Fruit fly (Drosophila melanogaster) whole organism, embryonic: Measurements from ENCODE around the gene betaTub65B.

ENCODE experiments used
- CG11093 ChIP-seq: fragments of 200-800 bp; sonication (Bioruptor generic); IDR thresholded peaks from 3 replicates; pipeline ENCODE4 v1.3.6; 2022; ENCODE audit warnings: missing biosample characterization, missing genetic modification characterization
- CG13296 ChIP-seq: fragments of 200-800 bp; sonication (Bioruptor generic); optimal IDR thresholded peaks from 3 replicates; lab custom pipeline; 2018; ENCODE audit warnings: missing biosample characterization, mild to moderate bottlenecking, missing genetic modification characterization
- CG14014 ChIP-seq: fragments of 200-800 bp; sonication (Bioruptor generic); IDR thresholded peaks from 2 replicates; pipeline ENCODE4 v1.3.6; 2022; ENCODE audit warnings: missing biosample characterization, missing genetic modification characterization
- CG15601 ChIP-seq: fragments of 200-800 bp; sonication (Bioruptor generic); optimal IDR thresholded peaks from 3 replicates; lab custom pipeline; 2019; ENCODE audit warnings: missing biosample characterization, mild to moderate bottlenecking, missing genetic modification characterization, moderate library complexity
- CG1602 ChIP-seq: fragments of 200-800 bp; sonication (Bioruptor generic); optimal IDR thresholded peaks from 3 replicates; lab custom pipeline; 2016; ENCODE audit warnings: missing biosample characterization, missing genetic modification characterization
- CG1647 ChIP-seq: fragments of 200-800 bp; sonication (Bioruptor generic); optimal IDR thresholded peaks from 3 replicates; lab custom pipeline; 2016; ENCODE audit warnings: missing biosample characterization, missing genetic modification characterization
- CG18011 ChIP-seq: fragments of 200-800 bp; sonication (Bioruptor generic); optimal IDR thresholded peaks from 2 replicates; lab custom pipeline; 2017; ENCODE audit warnings: missing biosample characterization, missing genetic modification characterization, mild to moderate bottlenecking, moderate library complexity, missing genotype
- CG2129 ChIP-seq: fragments of 200-800 bp; sonication (Bioruptor generic); IDR thresholded peaks from 2 replicates; pipeline ENCODE4 v1.3.6; 2022; ENCODE audit warnings: missing biosample characterization, missing genetic modification characterization; ENCODE audit not compliant: partially characterized antibody
- CG2875 ChIP-seq: fragments of 200-800 bp; sonication (Bioruptor generic); optimal IDR thresholded peaks from 2 replicates; lab custom pipeline; 2017; ENCODE audit warnings: missing biosample characterization, mild to moderate bottlenecking, missing genetic modification characterization, missing genetic modification reagents
- CG31441 ChIP-seq: fragments of 200-800 bp; sonication (Bioruptor generic); IDR thresholded peaks from 2 replicates; pipeline ENCODE4 v1.3.6; 2022; ENCODE audit warnings: missing biosample characterization, missing genetic modification characterization
- CG3163 ChIP-seq: fragments of 200-800 bp; sonication (Bioruptor generic); optimal IDR thresholded peaks from 3 replicates; lab custom pipeline; 2016; ENCODE audit warnings: missing biosample characterization, missing genetic modification characterization
- CG6654 ChIP-seq: fragments of 200-800 bp; sonication (Bioruptor generic); optimal IDR thresholded peaks from 2 replicates; lab custom pipeline; 2017; ENCODE audit warnings: missing biosample characterization, mild to moderate bottlenecking, missing genetic modification characterization
- CG7786 ChIP-seq: fragments of 200-800 bp; sonication (Bioruptor generic); optimal IDR thresholded peaks from 2 replicates; lab custom pipeline; 2016; ENCODE audit warnings: missing biosample characterization, missing genetic modification characterization
- CG7839 ChIP-seq: fragments of 200-800 bp; sonication (Bioruptor generic); optimal IDR thresholded peaks from 3 replicates; lab custom pipeline; 2018; ENCODE audit warnings: missing biosample characterization, mild to moderate bottlenecking, missing genetic modification characterization, moderate library complexity
- CG7987 ChIP-seq: fragments of 200-800 bp; sonication (Bioruptor generic); optimal IDR thresholded peaks from 2 replicates; lab custom pipeline; 2018; ENCODE audit warnings: missing biosample characterization, mild to moderate bottlenecking, missing genetic modification characterization, moderate library complexity
- CG8944 ChIP-seq: fragments of 200-800 bp; sonication (Bioruptor generic); optimal IDR thresholded peaks from 3 replicates; lab custom pipeline; 2016; ENCODE audit warnings: missing biosample characterization, missing genetic modification characterization
- CG9437 ChIP-seq: fragments of 200-800 bp; sonication (Bioruptor generic); optimal IDR thresholded peaks from 2 replicates; lab custom pipeline; 2018; ENCODE audit warnings: missing biosample characterization, mild to moderate bottlenecking, missing genetic modification characterization
- CG9609 ChIP-seq: fragments of 200-800 bp; sonication (Bioruptor generic); optimal IDR thresholded peaks from 3 replicates; lab custom pipeline; 2016; ENCODE audit warnings: missing biosample characterization, missing genetic modification characterization
- CG9817 ChIP-seq: fragments of 200-800 bp; sonication (Bioruptor generic); optimal IDR thresholded peaks from 2 replicates; lab custom pipeline; 2018; ENCODE audit warnings: missing biosample characterization, mild to moderate bottlenecking, missing genetic modification characterization, moderate library complexity
- Dp ChIP-seq: fragments of 200-800 bp; sonication (Bioruptor generic); optimal IDR thresholded peaks from 2 replicates; lab custom pipeline; 2018; ENCODE audit warnings: missing biosample characterization, mild to moderate bottlenecking, missing genetic modification characterization, moderate library complexity
- E2f2 ChIP-seq: fragments of 200-800 bp; sonication (Bioruptor generic); IDR thresholded peaks from 2 replicates; pipeline ENCODE4 v1.3.6; 2022; ENCODE audit warnings: missing biosample characterization, missing genetic modification characterization
- Gug ChIP-seq: fragments of 200-800 bp; sonication (Bioruptor generic); IDR thresholded peaks from 4 replicates; pipeline ENCODE4 v1.3.6; 2022; ENCODE audit warnings: missing biosample characterization, missing genetic modification characterization
- HLH4C ChIP-seq: fragments of 200-800 bp; sonication (Bioruptor generic); IDR thresholded peaks from 3 replicates; pipeline ENCODE4 v1.3.6; 2022; ENCODE audit warnings: missing biosample characterization, missing genetic modification characterization; ENCODE audit not compliant: partially characterized antibody
- Mes4 ChIP-seq: fragments of 200-800 bp; sonication (Bioruptor generic); optimal IDR thresholded peaks from 2 replicates; lab custom pipeline; 2016; ENCODE audit warnings: missing biosample characterization, missing genetic modification characterization
- Oli ChIP-seq: fragments of 200-800 bp; sonication (Bioruptor generic); optimal IDR thresholded peaks from 2 replicates; lab custom pipeline; 2018; ENCODE audit warnings: missing biosample characterization, mild to moderate bottlenecking, missing genetic modification characterization, moderate library complexity
- Poxn ChIP-seq: fragments of 200-800 bp; sonication (Bioruptor generic); IDR thresholded peaks from 2 replicates; pipeline ENCODE4 v1.3.6; 2022; ENCODE audit warnings: missing biosample characterization, missing genetic modification characterization
- Side ChIP-seq: fragments of 200-800 bp; sonication (Bioruptor generic); optimal IDR thresholded peaks from 2 replicates; lab custom pipeline; 2016; ENCODE audit warnings: missing biosample characterization, missing genetic modification characterization
- Stat92E ChIP-seq, 3 experiments: fragments of >200 bp in 2 of 3; fragments of 200-800 bp in 1 of 3; sonication (Bioruptor generic) in 1 of 3; optimal IDR thresholded peaks; 2 replicates each; lab custom pipeline; 2017 to 2019; ENCODE audit warnings: missing biosample characterization in 3 of 3, missing genetic modification characterization in 3 of 3, mild to moderate bottlenecking in 1 of 3, moderate library complexity in 1 of 3
- az2 ChIP-seq: fragments of 200-800 bp; sonication (Bioruptor generic); optimal IDR thresholded peaks from 3 replicates; lab custom pipeline; 2016; ENCODE audit warnings: missing biosample characterization, missing genetic modification characterization
- bbx ChIP-seq: fragments of 200-800 bp; sonication (Bioruptor generic); IDR thresholded peaks from 2 replicates; pipeline ENCODE4 v1.3.6; 2022; ENCODE audit warnings: missing biosample characterization, missing genetic modification characterization; ENCODE audit not compliant: partially characterized antibody
- cad ChIP-seq: fragments of >200 bp; optimal IDR thresholded peaks from 2 replicates; lab custom pipeline; 2017; ENCODE audit warnings: missing biosample characterization, missing genetic modification characterization
- cas ChIP-seq: fragments of 200-800 bp; sonication (Bioruptor generic); IDR thresholded peaks from 2 replicates; pipeline ENCODE4 v1.3.6; 2022; ENCODE audit warnings: missing biosample characterization, missing genetic modification characterization
- chif ChIP-seq, 2 experiments: fragments of 200-800 bp; sonication (Bioruptor generic); optimal IDR thresholded peaks; 3 replicates each; lab custom pipeline; 2016; ENCODE audit warnings: missing biosample characterization in 2 of 2, missing genetic modification characterization in 2 of 2
- fd64A ChIP-seq: fragments of 200-800 bp; sonication (Bioruptor generic); optimal IDR thresholded peaks from 3 replicates; lab custom pipeline; 2018; ENCODE audit warnings: missing biosample characterization, mild to moderate bottlenecking, missing genetic modification characterization
- fru ChIP-seq: fragments of >200 bp; optimal IDR thresholded peaks from 2 replicates; lab custom pipeline; 2017
- gce ChIP-seq: fragments of 200-800 bp; sonication (Bioruptor generic); IDR thresholded peaks from 3 replicates; pipeline ENCODE4 v1.3.6; 2022; ENCODE audit warnings: missing biosample characterization, missing genetic modification characterization
- jigr1 ChIP-seq: fragments of 200-800 bp; sonication (Bioruptor generic); IDR thresholded peaks from 3 replicates; pipeline ENCODE4 v1.3.6; 2022; ENCODE audit warnings: missing biosample characterization, missing genetic modification characterization
- lbe ChIP-seq: fragments of 200-800 bp; sonication (Bioruptor generic); optimal IDR thresholded peaks from 2 replicates; lab custom pipeline; 2016; ENCODE audit warnings: missing biosample characterization, mild to moderate bottlenecking, missing genetic modification characterization
- pnt ChIP-seq: fragments of 200-800 bp; sonication (Bioruptor generic); optimal IDR thresholded peaks from 3 replicates; lab custom pipeline; 2016; ENCODE audit warnings: missing biosample characterization, missing genetic modification characterization
- prd ChIP-seq, 3 experiments: fragments of >200 bp in 2 of 3; fragments of 200-800 bp in 1 of 3; sonication (Bioruptor generic) in 1 of 3; optimal IDR thresholded peaks in 2 of 3; IDR thresholded peaks in 1 of 3; 2 replicates in 2 of 3; 3 replicates in 1 of 3; pipeline versions ENCODE4 v1.3.6 to Lab custom; 2017 to 2022; ENCODE audit warnings: missing biosample characterization in 1 of 3, missing genetic modification characterization in 1 of 3
- run ChIP-seq: fragments of 200-800 bp; sonication (Bioruptor generic); optimal IDR thresholded peaks from 3 replicates; lab custom pipeline; 2018; ENCODE audit warnings: missing biosample characterization, mild to moderate bottlenecking, missing genetic modification characterization
- sc ChIP-seq, 3 experiments: fragments of >200 bp in 2 of 3; fragments of 200-800 bp in 1 of 3; sonication (Bioruptor generic) in 1 of 3; optimal IDR thresholded peaks; 2 replicates in 2 of 3; 3 replicates in 1 of 3; lab custom pipeline; 2017; ENCODE audit warnings: mild to moderate bottlenecking in 1 of 3, missing biosample characterization in 1 of 3, missing genetic modification characterization in 1 of 3, missing genetic modification reagents in 1 of 3
- shn ChIP-seq: fragments of 200-800 bp; sonication (Bioruptor generic); optimal IDR thresholded peaks from 3 replicates; lab custom pipeline; 2016; ENCODE audit warnings: missing biosample characterization, missing genetic modification characterization
- slbo ChIP-seq: fragments of 200-800 bp; sonication (Bioruptor generic); IDR thresholded peaks from 2 replicates; pipeline ENCODE4 v1.3.6; 2022; ENCODE audit warnings: missing biosample characterization, missing genetic modification characterization
- stc ChIP-seq: fragments of 200-800 bp; sonication (Bioruptor generic); IDR thresholded peaks from 2 replicates; pipeline ENCODE4 v1.3.6; 2022; ENCODE audit warnings: missing biosample characterization, missing genetic modification characterization
- tio ChIP-seq: fragments of 200-800 bp; sonication (Bioruptor generic); optimal IDR thresholded peaks from 2 replicates; lab custom pipeline; 2017; ENCODE audit warnings: missing biosample characterization, missing genetic modification characterization, inconsistent platforms
- toy ChIP-seq: fragments of 200-800 bp; sonication (Bioruptor generic); IDR thresholded peaks from 2 replicates; pipeline ENCODE4 v1.3.6; 2022; ENCODE audit warnings: missing biosample characterization, missing genetic modification characterization
- tx ChIP-seq: fragments of 200-800 bp; sonication (Bioruptor generic); optimal IDR thresholded peaks from 2 replicates; lab custom pipeline; 2016; ENCODE audit warnings: missing biosample characterization, missing genetic modification characterization
- vvl ChIP-seq: fragments of 200-800 bp; sonication (Bioruptor generic); IDR thresholded peaks from 2 replicates; pipeline ENCODE4 v1.3.6; 2022; ENCODE audit warnings: missing biosample characterization, missing genetic modification characterization
- zen ChIP-seq: fragments of 200-800 bp; sonication (Bioruptor generic); optimal IDR thresholded peaks from 3 replicates; lab custom pipeline; 2018; ENCODE audit warnings: missing biosample characterization, mild to moderate bottlenecking, missing genetic modification characterization, moderate library complexity

Gene betaTub65B

DNA sequence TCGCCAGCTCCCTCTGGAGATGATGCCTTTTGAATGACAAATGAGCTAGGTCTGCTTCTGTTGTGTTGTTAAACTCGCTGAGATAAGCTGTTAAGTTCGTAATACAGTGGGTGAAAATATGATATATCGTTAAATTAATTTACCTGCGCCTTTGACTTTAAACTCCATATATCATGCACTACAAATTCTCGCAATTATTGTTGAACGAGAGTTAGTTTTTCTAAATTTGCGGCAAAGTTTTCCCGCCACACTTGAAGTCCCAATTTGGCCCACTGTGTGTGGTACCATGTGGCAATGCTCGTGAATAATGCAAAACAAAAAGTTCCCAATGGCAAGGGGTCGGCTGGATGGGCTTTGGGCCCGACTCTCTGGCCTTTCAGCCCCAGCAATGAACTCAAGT, 46.2 kb downstream of the betaTub65B start (continued):
- peak; percentile 40 to 57 for TF ChIP-seq chif (GFP tag; optimal IDR thresholded peaks at IDR 0.05; lab: Kevin White, UChicago)
- peak; percentile 31 for TF ChIP-seq CG9437
- peak; percentile 10 for TF ChIP-seq Mes4 (GFP tag; lab: Kevin White, UChicago)
- TF ChIP-seq CG6654 (GFP tag; lab: Kevin White, UChicago) = no peak
- TF ChIP-seq vvl (GFP tag; lab: Robert Waterston, UW) = peak; percentile 86
- peak; percentile 76 for TF ChIP-seq stc
- peak; percentile 39 for TF ChIP-seq CG9817 (tag; lab: Kevin White, UChicago)
- TF ChIP-seq prd (optimal IDR thresholded peaks at IDR 0.05; lab: Kevin White, UChicago) = no peak
- peak; percentile 79 for TF ChIP-seq prd (GFP tag; IDR thresholded peaks at IDR 0.05; lab: Robert Waterston, UW)
- TF ChIP-seq Stat92E (GFP tag; optimal IDR thresholded peaks at IDR 0.05; lab: Kevin White, UChicago) = no peak
- peak; percentile 40 for TF ChIP-seq tx (GFP tag; lab: Kevin White, UChicago)
- peak; percentile 59; the same call in 1 of the 2 replicates for TF ChIP-seq CG14014 (GFP tag; lab: Robert Waterston, UW)
- no peak for TF ChIP-seq Dp (GFP tag; lab: Kevin White, UChicago)
- peak; percentile 48; the same call in 2 of the 4 replicates for TF ChIP-seq Gug (GFP tag; lab: Robert Waterston, UW)
- no peak for TF ChIP-seq CG15601 (tag; lab: Kevin White, UChicago)
- no peak for TF ChIP-seq shn (GFP tag; lab: Kevin White, UChicago)
- TF ChIP-seq CG31441 = peak; percentile 58
- no peak for TF ChIP-seq CG7987 (GFP tag; lab: Kevin White, UChicago)
- TF ChIP-seq fd64A (GFP tag; lab: Kevin White, UChicago) = no peak
- no peak for TF ChIP-seq Side (GFP tag; lab: Kevin White, UChicago)
- no peak for TF ChIP-seq cad
- peak; percentile 66 for TF ChIP-seq slbo (GFP tag; lab: Robert Waterston, UW)
- no peak for TF ChIP-seq CG2875 (GFP tag; lab: Kevin White, UChicago)
- peak; percentile 30 for TF ChIP-seq az2
- TF ChIP-seq jigr1 (GFP tag; lab: Robert Waterston, UW) = peak; percentile 60; the same call in 1 of the 3 replicates
- TF ChIP-seq CG11093 (GFP tag; lab: Robert Waterston, UW) = peak; percentile 51; the same call in 1 of the 3 replicates
- TF ChIP-seq fru = no peak
- peak; percentile 26 for TF ChIP-seq CG8944
- no peak for TF ChIP-seq lbe
- peak; percentile 46; the same call in 1 of the 2 replicates for TF ChIP-seq E2f2
- peak; percentile 39 for TF ChIP-seq pnt (GFP tag; lab: Kevin White, UChicago)
- TF ChIP-seq CG3163 (GFP tag; lab: Kevin White, UChicago) = no peak
- no peak for TF ChIP-seq CG2129 (GFP tag; lab: Robert Waterston, UW)
- TF ChIP-seq cas (GFP tag; lab: Robert Waterston, UW) = no peak
- TF ChIP-seq CG7839 (tag; lab: Kevin White, UChicago) = peak; percentile 76
- TF ChIP-seq bbx (GFP tag; lab: Robert Waterston, UW) = no peak
- TF ChIP-seq gce (GFP tag; lab: Robert Waterston, UW) = peak; percentile 75; the same call in 2 of the 3 replicates
- TF ChIP-seq toy (GFP tag; lab: Robert Waterston, UW) = no peak
- peak; percentile 83 for TF ChIP-seq Oli
- peak; percentile 29 for TF ChIP-seq CG1647
- no peak for TF ChIP-seq CG1602 (GFP tag; lab: Kevin White, UChicago)
- no peak for TF ChIP-seq CG7786 (GFP tag; lab: Kevin White, UChicago)
- TF ChIP-seq HLH4C = no peak
- peak; percentile 54 for TF ChIP-seq CG9609 (GFP tag; lab: Kevin White, UChicago)
- no peak for TF ChIP-seq zen (tag; lab: Kevin White, UChicago)
- TF ChIP-seq Poxn (GFP tag; lab: Robert Waterston, UW) = no peak
- TF ChIP-seq CG18011 = no peak
- no peak for TF ChIP-seq sc (optimal IDR thresholded peaks at IDR 0.05; lab: Kevin White, UChicago)
- no peak for TF ChIP-seq sc (GFP tag; optimal IDR thresholded peaks at IDR 0.05; lab: Kevin White, UChicago)
- TF ChIP-seq tio (GFP tag; lab: Kevin White, UChicago) = peak; percentile 38
- TF ChIP-seq run (tag; lab: Kevin White, UChicago) = no peak
- peak; percentile 57 for TF ChIP-seq CG13296 (GFP tag; lab: Kevin White, UChicago)
